Worm (Caenorhabditis elegans): ENCODE data around the gene cogc-8.

Gene cogc-8

DNA sequence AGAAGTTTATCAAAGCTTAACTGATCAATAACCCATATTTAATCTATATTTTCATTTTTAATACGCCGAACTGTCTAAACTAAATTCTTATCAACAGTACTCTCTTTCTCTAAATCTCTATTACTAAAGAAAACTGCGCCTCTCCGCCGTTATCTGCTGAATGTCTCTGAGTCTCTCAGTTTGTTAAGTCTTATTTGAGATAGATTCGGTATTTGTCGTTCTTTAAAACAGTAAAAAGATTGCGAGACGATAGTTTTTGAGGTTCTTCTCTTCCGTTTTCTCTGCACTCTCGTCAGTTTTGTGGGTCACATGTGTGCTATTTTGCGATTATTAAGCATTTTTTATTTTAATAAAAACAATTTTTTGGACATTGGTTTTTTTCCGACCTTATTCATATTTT lies 33.9 kb downstream of the cogc-8 start, which contains the start of gene sma-10:
TSS of gene sma-10 (plus strand) at position 236 of the 400 bp plus-strand sequence.
- TF ChIP-seq madf-9 (GFP tag; conservative IDR thresholded peaks at IDR 0.05) (no peak), aly-2 (tag; optimal IDR thresholded peaks at IDR 0.05) (no peak), F44E2.7 (GFP tag; IDR thresholded peaks at IDR 0.05) (no peak), zfp-3 (GFP tag; conservative IDR thresholded peaks at IDR 0.05) (no peak), ceh-28 (tag; optimal IDR thresholded peaks at IDR 0.05) (no peak), jun-1 (tag; optimal IDR thresholded peaks at IDR 0.05) (no peak), ceh-82 (tag; optimal IDR thresholded peaks at IDR 0.05) (no peak), dmd-6 (GFP tag; IDR thresholded peaks at IDR 0.05) (peak; percentile 83), saeg-2 (GFP tag; IDR thresholded peaks at IDR 0.05) (no peak), daf-12 (tag; optimal IDR thresholded peaks at IDR 0.05) (no peak), Y48G9A.11 (GFP tag; IDR thresholded peaks at IDR 0.05) (no peak), nhr-10 (tag; optimal IDR thresholded peaks at IDR 0.05) (no peak), fkh-10 (GFP tag; optimal IDR thresholded peaks at IDR 0.05) (no peak), nhr-111 (GFP tag; optimal IDR thresholded peaks at IDR 0.05) (no peak), mdt-29 (GFP tag; IDR thresholded peaks at IDR 0.05) (no peak), daf-19 (GFP tag; conservative IDR thresholded peaks at IDR 0.05) (no peak), lin-13 (GFP tag; optimal IDR thresholded peaks at IDR 0.05) (no peak), skn-1 (tag; optimal IDR thresholded peaks at IDR 0.05) (no peak), ces-1 (GFP tag; optimal IDR thresholded peaks at IDR 0.05) (no peak), zip-11 (GFP tag; IDR thresholded peaks at IDR 0.05) (no peak), egl-27 (tag; optimal IDR thresholded peaks at IDR 0.05) (no peak), mxl-3 (GFP tag; optimal IDR thresholded peaks at IDR 0.05) (peak; percentile 32), aha-1 (tag) (no peak), lin-38 (GFP tag; IDR thresholded peaks at IDR 0.05) (peak; percentile 52), mxl-2 (GFP tag; conservative IDR thresholded peaks at IDR 0.05) (no peak), hlh-30 (tag; optimal IDR thresholded peaks at IDR 0.05; ENCODE audit: insufficient read depth) (peak; percentile 71), zfp-2 (tag; optimal IDR thresholded peaks at IDR 0.05) (no peak), nhr-41 (GFP tag; IDR thresholded peaks at IDR 0.05) (no peak), F10B5.3 (tag; optimal IDR thresholded peaks at IDR 0.05) (no peak), nhr-102 (tag; optimal IDR thresholded peaks at IDR 0.05) (peak; percentile 58), nhr-76 (tag; optimal IDR thresholded peaks at IDR 0.05) (no peak), ctbp-1 (GFP tag; IDR thresholded peaks at IDR 0.05) (no peak), ceh-62 (tag; optimal IDR thresholded peaks at IDR 0.05) (no peak), nhr-25 (tag; optimal IDR thresholded peaks at IDR 0.05; ENCODE audit: borderline replicate concordance, insufficient read depth) (no peak), F37D6.2 (tag; optimal IDR thresholded peaks at IDR 0.05) (no peak), mes-2 (tag; optimal IDR thresholded peaks at IDR 0.05; ENCODE audit: poor library complexity, severe bottlenecking) (peak; percentile 40), fos-1 (tag; optimal IDR thresholded peaks at IDR 0.05) (no peak), ceh-20 (GFP tag; IDR thresholded peaks at IDR 0.05) (no peak), hlh-11 (tag; optimal IDR thresholded peaks at IDR 0.05) (peak; percentile 93), nhr-237 (tag; optimal IDR thresholded peaks at IDR 0.05) (no peak), T20F7.1 (GFP tag; optimal IDR thresholded peaks at IDR 0.05) (peak; percentile 54), Y5F2A.4 (GFP tag; optimal IDR thresholded peaks at IDR 0.05) (no peak), Y75B8A.6 (GFP tag; IDR thresholded peaks at IDR 0.05) (no peak), lin-39 (tag; optimal IDR thresholded peaks at IDR 0.05) (no peak), set-16 (GFP tag; IDR thresholded peaks at IDR 0.05) (no peak), T26A8.4 (GFP tag; IDR thresholded peaks at IDR 0.05) (no peak), lir-3 (tag; optimal IDR thresholded peaks at IDR 0.05) (no peak), mep-1 (tag; optimal IDR thresholded peaks at IDR 0.05) (peak; percentile 74), snpc-4 (tag; optimal IDR thresholded peaks at IDR 0.05) (no peak), rbr-2 (tag; optimal IDR thresholded peaks at IDR 0.05) (no peak), tra-1 (GFP tag; IDR thresholded peaks at IDR 0.05) (peak; percentile 15; the same call in 1 of the 2 replicates), lin-15B (tag; optimal IDR thresholded peaks at IDR 0.05) (no peak)

Measured in whole organism, L4 larva.